Worm (Caenorhabditis elegans): ENCODE measurements around the gene sul-1.

Gene sul-1

DNA sequence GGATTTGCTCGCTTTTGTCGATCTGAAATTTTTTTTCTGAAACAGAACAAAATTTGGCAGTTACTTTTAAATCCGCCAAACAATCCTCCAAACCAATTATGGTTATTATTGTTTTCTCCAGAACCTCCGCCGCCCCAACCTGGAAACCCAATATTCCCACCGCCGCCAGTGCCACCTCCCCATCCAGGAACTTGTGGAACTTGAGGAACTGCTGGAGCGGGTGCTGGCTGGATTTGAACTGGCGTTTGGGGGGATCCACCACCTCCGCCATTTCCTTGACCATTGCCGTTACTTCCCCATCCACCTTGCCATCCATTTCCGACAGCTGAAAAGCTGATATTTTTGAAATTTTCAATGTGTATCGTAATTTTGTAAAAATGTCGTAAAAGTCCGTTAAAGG, 22.9 kb downstream of the sul-1 start:
- TF ChIP-seq ref-1 (GFP tag; conservative IDR thresholded peaks at IDR 0.05) (no peak), med-1 (GFP tag; optimal IDR thresholded peaks at IDR 0.05; ENCODE audit: insufficient read depth) (no peak), klf-2 (GFP tag; conservative IDR thresholded peaks at IDR 0.05) (no peak), T22C8.4 (GFP tag; IDR thresholded peaks at IDR 0.05) (no peak), ztf-23 (GFP tag; IDR thresholded peaks at IDR 0.05) (no peak), flt-1 (GFP tag; IDR thresholded peaks at IDR 0.05) (no peak), cog-1 (tag; optimal IDR thresholded peaks at IDR 0.05) (no peak)

DNA sequence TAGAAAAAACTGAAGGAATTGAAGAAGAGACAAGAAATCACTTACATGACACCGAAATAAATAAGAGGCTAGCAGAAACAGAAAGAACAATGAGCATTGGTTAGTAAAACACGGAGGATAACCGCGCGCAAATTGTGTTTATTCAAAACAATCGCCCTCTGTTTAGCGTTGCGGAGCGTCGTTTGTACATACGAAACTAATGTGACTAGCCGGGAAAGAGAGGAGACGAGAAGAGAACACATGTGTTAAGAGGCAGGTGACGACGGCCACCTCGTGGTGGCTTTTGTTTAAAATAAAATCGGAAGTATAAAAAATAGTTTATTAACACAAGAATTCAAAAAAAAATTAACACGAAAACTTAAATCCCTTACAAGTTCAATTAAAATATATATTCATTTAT, 24.9 kb downstream of the sul-1 start, which contains the start of gene F40F4.7:
Gene F40F4.7, minus strand, starts transcription at position 122 of the 400 bp plus-strand sequence.
- TF ChIP-seq cog-1 (tag; optimal IDR thresholded peaks at IDR 0.05): peak; percentile 41
- no peak for TF ChIP-seq med-1 (GFP tag; optimal IDR thresholded peaks at IDR 0.05; ENCODE audit: insufficient read depth)

DNA sequence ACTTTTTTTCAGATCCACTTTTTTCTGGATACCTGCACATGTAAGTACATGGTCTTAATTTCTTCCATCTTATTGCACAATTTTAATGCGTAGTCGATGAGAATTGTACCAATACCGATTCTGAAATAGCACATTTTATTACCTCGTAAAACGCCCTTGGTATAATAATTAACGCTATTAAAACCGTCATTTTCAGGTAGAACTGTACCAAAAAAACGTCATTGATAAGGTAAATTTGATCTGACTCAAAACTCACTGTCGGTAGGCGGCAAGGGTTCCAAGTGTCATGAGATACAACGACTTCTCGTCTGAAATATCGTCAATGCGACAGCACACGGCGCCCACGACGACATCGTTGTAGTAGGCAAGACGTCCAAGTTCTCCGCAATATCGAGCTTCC, 26.3 kb downstream of the sul-1 start:
- TF ChIP-seq ztf-23 (GFP tag; IDR thresholded peaks at IDR 0.05): no peak
- TF ChIP-seq ztf-29 (GFP tag; IDR thresholded peaks at IDR 0.05): no peak

DNA sequence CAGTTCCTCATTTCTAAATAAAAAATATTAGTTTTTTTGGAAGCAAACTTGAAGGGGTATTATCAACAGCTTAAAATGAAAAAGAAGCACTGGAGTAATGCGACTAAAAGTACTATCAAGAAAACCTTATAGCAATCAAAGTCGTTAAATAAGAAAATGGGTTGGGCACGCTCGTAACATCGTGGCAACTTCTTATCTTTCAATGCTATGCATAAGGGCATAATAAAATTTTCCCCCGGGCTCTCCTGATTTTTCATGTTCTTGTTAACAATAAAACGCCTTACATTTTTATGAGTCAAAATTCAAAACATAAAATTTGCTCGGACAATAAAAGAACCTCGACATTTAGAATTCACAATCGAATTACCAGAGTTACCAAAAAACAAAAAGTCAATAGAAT, 27.1 kb downstream of the sul-1 start, which contains the start of gene irg-7:
Gene irg-7, minus strand, starts transcription at position 23 of the 400 bp plus-strand sequence.
- TF ChIP-seq klf-2 (GFP tag; conservative IDR thresholded peaks at IDR 0.05): no peak
- no peak for TF ChIP-seq tab-1 (GFP tag; IDR thresholded peaks at IDR 0.05)
- TF ChIP-seq med-1 (GFP tag; optimal IDR thresholded peaks at IDR 0.05; ENCODE audit: insufficient read depth): no peak
- no peak for TF ChIP-seq T22C8.4 (GFP tag; IDR thresholded peaks at IDR 0.05)
- no peak for TF ChIP-seq ztf-29 (GFP tag; IDR thresholded peaks at IDR 0.05)
- TF ChIP-seq ztf-23 (GFP tag; IDR thresholded peaks at IDR 0.05): no peak
- no peak for TF ChIP-seq ref-1 (GFP tag; conservative IDR thresholded peaks at IDR 0.05)
- no peak for TF ChIP-seq cog-1 (tag; optimal IDR thresholded peaks at IDR 0.05)
- no peak for TF ChIP-seq flt-1 (GFP tag; IDR thresholded peaks at IDR 0.05)

DNA sequence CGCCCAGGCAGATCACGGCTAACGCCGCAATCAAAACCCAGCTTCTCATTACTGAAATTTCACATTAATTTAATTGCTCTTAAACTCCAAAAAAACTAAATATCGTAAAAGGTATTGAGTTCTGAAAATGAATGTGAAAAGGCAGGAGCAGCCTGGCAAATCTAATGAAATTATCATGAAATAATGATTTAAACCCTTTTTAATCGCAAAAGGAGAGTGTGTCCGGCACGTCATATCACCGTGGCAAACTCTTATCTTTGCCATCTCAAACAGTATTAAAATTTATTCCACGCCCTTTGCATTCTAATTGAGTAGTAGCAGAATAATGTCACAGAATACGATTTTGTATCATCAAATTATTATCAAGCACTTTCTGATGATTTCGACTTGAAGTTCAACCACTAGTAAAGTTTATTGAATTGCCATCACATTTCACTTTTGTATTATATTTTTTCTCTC, 35.3 kb downstream of the sul-1 start, which contains the start of gene F28B4.3:
Gene F28B4.3, minus strand, starts transcription at position 51 of the 459 bp plus-strand sequence.
- TF ChIP-seq klf-2 (GFP tag; conservative IDR thresholded peaks at IDR 0.05) (no peak), ztf-23 (GFP tag; IDR thresholded peaks at IDR 0.05) (no peak), med-1 (GFP tag; optimal IDR thresholded peaks at IDR 0.05; ENCODE audit: insufficient read depth) (no peak), T22C8.4 (GFP tag; IDR thresholded peaks at IDR 0.05) (no peak), ztf-29 (GFP tag; IDR thresholded peaks at IDR 0.05) (no peak), ref-1 (GFP tag; conservative IDR thresholded peaks at IDR 0.05) (no peak), flt-1 (GFP tag; IDR thresholded peaks at IDR 0.05) (no peak), tab-1 (GFP tag; IDR thresholded peaks at IDR 0.05) (no peak), cog-1 (tag; optimal IDR thresholded peaks at IDR 0.05) (no peak)

DNA sequence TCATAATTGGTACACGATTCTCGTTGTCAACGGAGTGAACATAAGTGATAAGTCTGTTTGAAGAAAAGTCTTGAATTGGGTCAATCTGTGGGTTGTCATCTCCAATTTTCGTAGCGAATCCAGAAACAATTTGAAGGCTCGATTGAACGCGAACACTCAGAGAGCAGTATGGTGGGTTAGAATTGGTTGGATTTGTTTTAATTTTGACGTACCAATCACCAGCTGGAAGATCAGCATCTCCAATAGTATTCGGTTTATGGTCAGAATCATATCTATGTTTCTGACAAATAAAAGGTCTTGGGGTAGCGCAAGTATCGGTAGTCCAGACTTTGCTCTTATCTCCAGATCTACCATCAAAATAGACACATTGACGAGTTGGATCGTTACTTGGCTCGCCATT, 40.1 kb downstream of the sul-1 start:
- TF ChIP-seq tab-1 (GFP tag; IDR thresholded peaks at IDR 0.05) (no peak), flt-1 (GFP tag; IDR thresholded peaks at IDR 0.05) (no peak), T22C8.4 (GFP tag; IDR thresholded peaks at IDR 0.05) (no peak), med-1 (GFP tag; optimal IDR thresholded peaks at IDR 0.05; ENCODE audit: insufficient read depth) (no peak), ztf-29 (GFP tag; IDR thresholded peaks at IDR 0.05) (no peak), ztf-23 (GFP tag; IDR thresholded peaks at IDR 0.05) (no peak), cog-1 (tag; optimal IDR thresholded peaks at IDR 0.05) (no peak), klf-2 (GFP tag; conservative IDR thresholded peaks at IDR 0.05) (no peak), ref-1 (GFP tag; conservative IDR thresholded peaks at IDR 0.05) (no peak)

DNA sequence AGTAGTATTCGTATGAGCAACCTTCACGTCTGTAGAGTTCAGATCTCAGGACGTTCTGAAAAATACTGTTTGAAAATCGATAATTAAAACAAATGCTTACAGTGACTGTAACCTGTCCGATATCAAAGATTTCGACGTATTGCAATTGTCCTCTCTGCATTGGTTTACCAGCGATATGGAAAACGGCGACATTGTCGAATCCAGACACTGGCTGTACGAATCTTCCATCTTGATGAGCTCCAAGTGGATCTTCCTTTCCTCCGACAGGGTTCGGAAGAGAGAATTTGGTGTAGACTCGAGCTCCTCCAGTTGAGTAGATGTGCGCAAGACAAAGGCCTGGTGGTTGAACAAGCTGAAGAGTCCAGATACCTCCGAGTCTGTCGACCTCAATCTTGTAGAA, 42.0 kb downstream of the sul-1 start:
- TF ChIP-seq T22C8.4 (GFP tag; IDR thresholded peaks at IDR 0.05): no peak
- TF ChIP-seq ref-1 (GFP tag; conservative IDR thresholded peaks at IDR 0.05): no peak
- TF ChIP-seq tab-1 (GFP tag; IDR thresholded peaks at IDR 0.05): no peak
- TF ChIP-seq flt-1 (GFP tag; IDR thresholded peaks at IDR 0.05): no peak
- TF ChIP-seq ztf-23 (GFP tag; IDR thresholded peaks at IDR 0.05): no peak
- TF ChIP-seq med-1 (GFP tag; optimal IDR thresholded peaks at IDR 0.05; ENCODE audit: insufficient read depth): no peak
- TF ChIP-seq klf-2 (GFP tag; conservative IDR thresholded peaks at IDR 0.05): no peak
- no peak for TF ChIP-seq ztf-29 (GFP tag; IDR thresholded peaks at IDR 0.05)
- TF ChIP-seq cog-1 (tag; optimal IDR thresholded peaks at IDR 0.05): no peak

DNA sequence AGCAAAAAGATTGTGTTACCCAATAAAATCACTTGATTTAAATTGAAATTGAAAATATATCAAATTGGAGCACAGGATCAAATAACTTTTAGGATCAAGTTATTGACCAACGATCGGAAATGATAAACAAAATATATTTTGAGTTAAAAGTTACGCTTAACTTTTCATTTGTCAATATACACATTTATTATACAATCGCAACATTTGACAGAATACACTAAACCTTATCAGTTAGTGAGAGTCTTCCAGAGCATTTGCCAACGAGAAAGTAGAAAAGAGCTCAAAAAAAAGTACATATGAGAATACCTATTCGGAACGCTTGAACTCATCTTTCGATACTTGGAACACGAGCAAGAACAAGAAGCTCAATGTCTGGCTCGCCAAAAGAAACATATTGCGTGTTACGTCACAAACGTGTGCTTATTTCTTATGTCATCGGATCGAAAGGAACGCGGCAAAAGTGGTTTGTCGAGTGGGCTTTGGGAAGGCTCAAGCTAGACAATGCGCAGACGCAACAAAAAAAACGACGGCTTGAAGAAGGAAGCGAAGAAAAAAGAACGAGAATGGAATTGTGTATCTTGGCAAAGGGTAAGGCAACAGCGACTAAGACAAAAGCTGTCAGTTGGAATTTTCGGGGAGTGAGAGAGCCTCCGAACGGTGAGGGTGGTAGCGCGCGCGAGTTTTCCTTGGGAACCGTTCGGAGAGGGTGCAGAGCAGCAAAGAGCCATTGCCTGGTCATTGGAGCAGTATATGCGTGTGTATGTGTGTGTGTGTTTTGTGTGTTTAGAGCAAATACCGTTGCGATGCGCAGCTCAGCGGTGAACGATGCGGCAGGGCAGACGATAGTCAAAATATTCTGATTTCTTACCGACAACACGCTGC, 44.1 kb downstream of the sul-1 start:
- no peak for TF ChIP-seq T22C8.4 (GFP tag; IDR thresholded peaks at IDR 0.05)

DNA sequence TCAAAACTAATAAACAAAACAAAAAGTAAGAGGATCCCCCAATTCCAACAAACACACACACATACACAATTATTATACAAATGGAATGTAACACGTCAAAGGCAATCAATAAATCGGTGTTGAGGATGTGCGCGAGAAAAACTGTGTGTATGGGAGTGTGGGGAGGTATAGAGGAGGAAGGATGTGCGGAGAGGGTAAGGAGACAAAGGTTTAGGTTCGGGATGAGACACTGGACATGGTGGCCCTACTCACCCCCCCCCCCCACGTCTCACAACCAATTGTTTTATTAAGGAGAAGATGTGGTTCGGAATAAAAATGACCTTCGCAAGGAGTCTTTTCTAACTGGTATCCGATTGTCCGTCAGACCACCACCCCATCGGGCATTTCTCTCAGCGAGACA, 47.6 kb downstream of the sul-1 start:
- TF ChIP-seq ref-1 (GFP tag; conservative IDR thresholded peaks at IDR 0.05): no peak
- peak; percentile 19; the same call in 1 of the 2 replicates for TF ChIP-seq T22C8.4 (GFP tag; IDR thresholded peaks at IDR 0.05)

DNA sequence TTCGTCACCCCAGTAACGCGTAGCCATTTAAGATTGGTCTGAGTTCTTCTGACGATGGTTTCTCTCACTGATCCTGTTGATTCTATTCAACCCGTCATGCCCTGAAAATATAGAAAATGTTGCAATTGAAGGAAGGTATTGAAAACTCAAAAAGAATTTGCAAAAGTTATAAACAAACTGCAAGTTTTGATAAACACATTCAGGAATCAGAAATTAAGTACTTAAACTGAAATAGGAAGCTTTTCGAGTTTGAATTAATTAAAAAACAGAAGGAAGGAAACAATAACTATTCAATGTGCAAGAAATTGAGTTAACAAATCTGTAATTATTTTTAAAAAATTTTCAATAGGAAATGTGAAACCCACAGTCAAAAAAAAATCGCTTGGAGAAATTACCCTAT, 50.4 kb downstream of the sul-1 start, which contains the start of gene rgl-1:
Gene rgl-1, minus strand, starts transcription at position 101 of the 400 bp plus-strand sequence.
- TF ChIP-seq ref-1 (GFP tag; conservative IDR thresholded peaks at IDR 0.05) (no peak), flt-1 (GFP tag; IDR thresholded peaks at IDR 0.05) (no peak), cog-1 (tag; optimal IDR thresholded peaks at IDR 0.05) (no peak), ztf-23 (GFP tag; IDR thresholded peaks at IDR 0.05) (no peak), klf-2 (GFP tag; conservative IDR thresholded peaks at IDR 0.05) (no peak), T22C8.4 (GFP tag; IDR thresholded peaks at IDR 0.05) (no peak), ztf-29 (GFP tag; IDR thresholded peaks at IDR 0.05) (no peak), tab-1 (GFP tag; IDR thresholded peaks at IDR 0.05) (no peak), med-1 (GFP tag; optimal IDR thresholded peaks at IDR 0.05; ENCODE audit: insufficient read depth) (no peak)

Measured in whole organism, midembryonic.